Fruit fly (Drosophila melanogaster) whole organism, prepupa: ENCODE data around the gene Arfip.
A peak's percentile ranks its signal among the peaks of the same experiment; 100 is the strongest.

Experiments used
- Blimp-1 ChIP-seq: fragments of 200-800 bp; sonication (Bioruptor generic); optimal IDR thresholded peaks from 3 replicates; lab custom pipeline; 2017; ENCODE audit warnings: missing biosample characterization, missing genetic modification characterization, mild to moderate bottlenecking, moderate library complexity, missing genetic modification reagents
- CG10631 ChIP-seq: fragments of 200-800 bp; sonication (Bioruptor generic); optimal IDR thresholded peaks from 2 replicates; lab custom pipeline; 2016; ENCODE audit warnings: missing biosample characterization, missing genetic modification characterization
- CG11294 ChIP-seq: fragments of 200-800 bp; sonication (Bioruptor generic); IDR thresholded peaks from 2 replicates; pipeline ENCODE4 v1.3.6; 2022; ENCODE audit warnings: missing biosample characterization, missing genetic modification characterization
- CG16779 ChIP-seq: fragments of 200-800 bp; sonication (Bioruptor generic); optimal IDR thresholded peaks from 3 replicates; lab custom pipeline; 2017; ENCODE audit warnings: missing biosample characterization, mild to moderate bottlenecking, missing genetic modification characterization
- CG3032 ChIP-seq: fragments of 200-800 bp; optimal IDR thresholded peaks from 2 replicates; lab custom pipeline; 2019; ENCODE audit warnings: missing biosample characterization, mild to moderate bottlenecking, missing genetic modification characterization, moderate library complexity
- CG31627 ChIP-seq: fragments of 200-800 bp; sonication (Bioruptor generic); optimal IDR thresholded peaks from 3 replicates; lab custom pipeline; 2016; ENCODE audit warnings: missing biosample characterization, missing genetic modification characterization
- CG32006 ChIP-seq: fragments of 200-800 bp; sonication (Bioruptor generic); optimal IDR thresholded peaks from 3 replicates; lab custom pipeline; 2017; ENCODE audit warnings: missing biosample characterization, mild to moderate bottlenecking, missing genetic modification characterization
- CG34406 ChIP-seq: fragments of 200-800 bp; sonication (Bioruptor generic); optimal IDR thresholded peaks from 3 replicates; lab custom pipeline; 2016; ENCODE audit warnings: missing biosample characterization, missing genetic modification characterization
- CG4318 ChIP-seq: fragments of 200-800 bp; sonication (Bioruptor generic); optimal IDR thresholded peaks from 3 replicates; lab custom pipeline; 2017; ENCODE audit warnings: missing biosample characterization, mild to moderate bottlenecking, missing genetic modification characterization
- CG6163 ChIP-seq: fragments of 200-800 bp; sonication (Bioruptor generic); IDR thresholded peaks from 3 replicates; pipeline ENCODE4 v1.3.6; 2022; ENCODE audit warnings: missing biosample characterization, missing genetic modification characterization
- CG6276 ChIP-seq: fragments of 200-800 bp; sonication (Bioruptor generic); optimal IDR thresholded peaks from 2 replicates; lab custom pipeline; 2017; ENCODE audit warnings: missing biosample characterization, mild to moderate bottlenecking, missing genetic modification characterization
- CG6792 ChIP-seq: fragments of 200-800 bp; sonication (Bioruptor generic); optimal IDR thresholded peaks from 3 replicates; lab custom pipeline; 2016; ENCODE audit warnings: missing biosample characterization, missing genetic modification characterization
- CG6808 ChIP-seq: fragments of 200-800 bp; sonication (Bioruptor generic); optimal IDR thresholded peaks from 3 replicates; lab custom pipeline; 2017; ENCODE audit warnings: missing biosample characterization, missing genetic modification characterization, mild to moderate bottlenecking, moderate library complexity, missing genetic modification reagents
- CG7368 ChIP-seq: fragments of 200-800 bp; sonication (Bioruptor generic); optimal IDR thresholded peaks from 3 replicates; lab custom pipeline; 2016; ENCODE audit warnings: missing biosample characterization, missing genetic modification characterization
- CG8119 ChIP-seq: fragments of 200-800 bp; sonication (Bioruptor generic); IDR thresholded peaks from 3 replicates; pipeline ENCODE4 v1.3.6; 2022; ENCODE audit warnings: missing biosample characterization, missing genetic modification characterization
- CG8319 ChIP-seq: fragments of 200-800 bp; sonication (Bioruptor generic); optimal IDR thresholded peaks from 3 replicates; lab custom pipeline; 2016; ENCODE audit warnings: missing biosample characterization, missing genetic modification characterization
- CG9139 ChIP-seq: fragments of 200-800 bp; sonication (Bioruptor generic); optimal IDR thresholded peaks from 3 replicates; lab custom pipeline; 2017; ENCODE audit warnings: missing biosample characterization, mild to moderate bottlenecking, missing genetic modification characterization
- Eip75B ChIP-seq: fragments of 200-800 bp; sonication (Bioruptor generic); optimal IDR thresholded peaks from 3 replicates; lab custom pipeline; 2016; ENCODE audit warnings: missing biosample characterization, missing genetic modification characterization
- Eip78C ChIP-seq: fragments of 200-800 bp; sonication (Bioruptor generic); peaks from one replicate; lab custom pipeline; 2016; ENCODE audit warnings: missing biosample characterization, missing genetic modification characterization
- Eip93F ChIP-seq: fragments of 200-800 bp; sonication (Bioruptor generic); optimal IDR thresholded peaks from 2 replicates; lab custom pipeline; 2016; ENCODE audit warnings: missing biosample characterization, mild to moderate bottlenecking, missing genetic modification characterization
- Ets21C ChIP-seq: fragments of 200-800 bp; sonication (Bioruptor generic); optimal IDR thresholded peaks from 3 replicates; lab custom pipeline; 2016; ENCODE audit warnings: missing biosample characterization, missing genetic modification characterization
- Ets96B ChIP-seq: fragments of 200-800 bp; optimal IDR thresholded peaks from 2 replicates; lab custom pipeline; 2019; ENCODE audit warnings: missing biosample characterization, mild to moderate bottlenecking, missing genetic modification characterization, moderate library complexity
- Gug ChIP-seq: fragments of 200-800 bp; sonication (Bioruptor generic); IDR thresholded peaks from 2 replicates; pipeline ENCODE4 v1.3.6; 2022; ENCODE audit warnings: missing biosample characterization, missing genetic modification characterization
- Hr38 ChIP-seq: sonication (Bioruptor generic); optimal IDR thresholded peaks from 2 replicates; lab custom pipeline; 2016; ENCODE audit warnings: missing biosample characterization, missing genetic modification characterization
- Hr39 ChIP-seq: fragments of 200-800 bp; sonication (Bioruptor generic); optimal IDR thresholded peaks from 2 replicates; lab custom pipeline; 2016; ENCODE audit warnings: missing biosample characterization, missing genetic modification characterization
- Hr4 ChIP-seq: fragments of 200-800 bp; sonication (Bioruptor generic); optimal IDR thresholded peaks from 3 replicates; lab custom pipeline; 2016; ENCODE audit warnings: missing biosample characterization, missing genetic modification characterization
- Lpt ChIP-seq: fragments of 200-800 bp; sonication (Bioruptor generic); optimal IDR thresholded peaks from 3 replicates; lab custom pipeline; 2016; ENCODE audit warnings: missing biosample characterization, missing genetic modification characterization
- Met ChIP-seq: fragments of 200-800 bp; sonication (Bioruptor generic); optimal IDR thresholded peaks from 3 replicates; lab custom pipeline; 2016; ENCODE audit warnings: missing biosample characterization, missing genetic modification characterization
- OdsH ChIP-seq: fragments of 200-800 bp; sonication (Bioruptor generic); optimal IDR thresholded peaks from 3 replicates; lab custom pipeline; 2016; ENCODE audit warnings: missing biosample characterization, missing genetic modification characterization
- Smox ChIP-seq: fragments of 200-800 bp; sonication (Bioruptor generic); optimal IDR thresholded peaks from 3 replicates; lab custom pipeline; 2016; ENCODE audit warnings: missing biosample characterization, missing genetic modification characterization
- Sox102F ChIP-seq: fragments of 200-800 bp; sonication (Bioruptor generic); optimal IDR thresholded peaks from 2 replicates; lab custom pipeline; 2016; ENCODE audit warnings: missing biosample characterization, mild to moderate bottlenecking, missing genetic modification characterization
- Sox14 ChIP-seq: fragments of 200-800 bp; sonication (Bioruptor generic); optimal IDR thresholded peaks from 3 replicates; lab custom pipeline; 2016; ENCODE audit warnings: missing biosample characterization, missing genetic modification characterization
- Sox15 ChIP-seq: fragments of 200-800 bp; sonication (Bioruptor generic); optimal IDR thresholded peaks from 3 replicates; lab custom pipeline; 2016; ENCODE audit warnings: missing biosample characterization, missing genetic modification characterization
- acj6 ChIP-seq: fragments of 200-800 bp; sonication (Bioruptor generic); optimal IDR thresholded peaks from 3 replicates; lab custom pipeline; 2016; ENCODE audit warnings: missing biosample characterization, missing genetic modification characterization
- cyc ChIP-seq: fragments of 200-800 bp; sonication (Bioruptor generic); optimal IDR thresholded peaks from 3 replicates; lab custom pipeline; 2016; ENCODE audit warnings: missing biosample characterization, missing genetic modification characterization
- dac ChIP-seq: fragments of 200-800 bp; sonication (Bioruptor generic); optimal IDR thresholded peaks from 2 replicates; lab custom pipeline; 2017; ENCODE audit warnings: missing biosample characterization, mild to moderate bottlenecking, missing genetic modification characterization
- dsx ChIP-seq: fragments of 200-800 bp; optimal IDR thresholded peaks from 3 replicates; lab custom pipeline; 2019; ENCODE audit warnings: missing biosample characterization, mild to moderate bottlenecking, missing genetic modification characterization, moderate library complexity; ENCODE audit not compliant: poor library complexity, severe bottlenecking
- eg ChIP-seq: fragments of 200-800 bp; sonication (Bioruptor generic); IDR thresholded peaks from 3 replicates; pipeline ENCODE4 v1.3.6; 2022; ENCODE audit warnings: missing biosample characterization, missing genetic modification characterization
- fd59A ChIP-seq: fragments of 200-800 bp; sonication (Bioruptor generic); optimal IDR thresholded peaks from 2 replicates; lab custom pipeline; 2017; ENCODE audit warnings: missing biosample characterization, mild to moderate bottlenecking, missing genetic modification characterization, missing genetic modification reagents
- fd85E ChIP-seq: fragments of 200-800 bp; sonication (Bioruptor generic); optimal IDR thresholded peaks from 3 replicates; lab custom pipeline; 2016; ENCODE audit warnings: missing biosample characterization, missing genetic modification characterization
- lz ChIP-seq: fragments of 200-800 bp; sonication (Bioruptor generic); optimal IDR thresholded peaks from 3 replicates; lab custom pipeline; 2016; ENCODE audit warnings: missing biosample characterization, missing genetic modification characterization
- pdm3 ChIP-seq: fragments of 200-800 bp; sonication (Bioruptor generic); optimal IDR thresholded peaks from 3 replicates; lab custom pipeline; 2016; ENCODE audit warnings: missing biosample characterization, missing genetic modification characterization
- salr ChIP-seq, 2 experiments: fragments of 200-800 bp; sonication (Bioruptor generic); optimal IDR thresholded peaks; 3 replicates each; lab custom pipeline; 2016 to 2018; ENCODE audit warnings: missing biosample characterization in 2 of 2, missing genetic modification characterization in 2 of 2, mild to moderate bottlenecking in 1 of 2
- ss ChIP-seq, 2 experiments: fragments of 200-800 bp; sonication (Bioruptor generic); optimal IDR thresholded peaks; 2 replicates in 1 of 2; 3 replicates in 1 of 2; lab custom pipeline; 2017 to 2018; ENCODE audit warnings: mild to moderate bottlenecking in 2 of 2, missing biosample characterization in 2 of 2, missing genetic modification characterization in 2 of 2, moderate library complexity in 1 of 2
- svp ChIP-seq: fragments of 200-800 bp; sonication (Bioruptor generic); peaks from one replicate; lab custom pipeline; 2016; ENCODE audit warnings: missing biosample characterization, missing genetic modification characterization
- topi ChIP-seq: fragments of 200-800 bp; sonication (Bioruptor generic); optimal IDR thresholded peaks from 3 replicates; lab custom pipeline; 2016; ENCODE audit warnings: missing biosample characterization, missing genetic modification characterization

Gene Arfip

DNA sequence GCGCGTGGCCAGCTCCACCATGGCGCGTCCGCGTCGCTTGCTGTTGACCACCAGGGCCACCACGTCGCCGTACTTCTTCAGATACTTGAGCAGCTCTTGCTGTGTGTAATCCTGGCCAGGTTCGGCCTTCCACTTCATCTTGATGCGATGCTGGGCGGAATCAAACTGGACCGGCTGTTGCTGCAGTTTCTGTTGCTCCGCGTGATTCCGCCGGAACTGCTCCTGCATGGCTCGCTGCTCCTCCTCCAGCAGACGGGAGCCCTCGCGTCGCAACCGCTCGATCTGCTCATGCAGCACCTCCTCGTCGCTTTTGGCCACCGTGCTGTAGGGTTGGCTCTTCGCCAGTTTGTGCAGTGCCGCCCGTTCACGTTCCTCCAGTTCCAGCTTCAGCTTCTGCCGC lies 3.8 kb downstream of the Arfip start:
- TF ChIP-seq CG32006 (no peak), dac (GFP tag; lab: Kevin White, UChicago) (no peak), topi (GFP tag; lab: Kevin White, UChicago) (no peak), CG34406 (no peak), CG6808 (no peak), Ets21C (no peak), CG8319 (GFP tag; lab: Kevin White, UChicago) (no peak), fd59A (GFP tag; lab: Kevin White, UChicago) (no peak), CG4318 (GFP tag; lab: Kevin White, UChicago) (no peak), CG11294 (GFP tag; lab: Robert Waterston, UW) (no peak), Hr39 (no peak), acj6 (GFP tag; lab: Kevin White, UChicago) (no peak), cyc (no peak), CG6276 (GFP tag; lab: Kevin White, UChicago) (no peak), CG10631 (no peak)

- TF ChIP-seq CG31627 (GFP tag; lab: Kevin White, UChicago): no peak
- TF ChIP-seq Sox102F (GFP tag; lab: Kevin White, UChicago): no peak
- TF ChIP-seq CG6792: no peak
- TF ChIP-seq dac (GFP tag; lab: Kevin White, UChicago): no peak
- no peak for TF ChIP-seq eg
- TF ChIP-seq fd59A (GFP tag; lab: Kevin White, UChicago): no peak
- TF ChIP-seq CG8119: no peak
- TF ChIP-seq Ets21C: no peak
- TF ChIP-seq Hr4: no peak
- no peak for TF ChIP-seq lz (GFP tag; lab: Kevin White, UChicago)
- TF ChIP-seq cyc: no peak
- TF ChIP-seq Ets96B: no peak
- TF ChIP-seq CG34406: no peak
These were observed 4.4 kb downstream of the Arfip start, which contains the start of gene GCC88 for dm6 chr3R:11230392-11230791. GCC88 (minus strand) TSS chr3R:11230600.

DNA sequence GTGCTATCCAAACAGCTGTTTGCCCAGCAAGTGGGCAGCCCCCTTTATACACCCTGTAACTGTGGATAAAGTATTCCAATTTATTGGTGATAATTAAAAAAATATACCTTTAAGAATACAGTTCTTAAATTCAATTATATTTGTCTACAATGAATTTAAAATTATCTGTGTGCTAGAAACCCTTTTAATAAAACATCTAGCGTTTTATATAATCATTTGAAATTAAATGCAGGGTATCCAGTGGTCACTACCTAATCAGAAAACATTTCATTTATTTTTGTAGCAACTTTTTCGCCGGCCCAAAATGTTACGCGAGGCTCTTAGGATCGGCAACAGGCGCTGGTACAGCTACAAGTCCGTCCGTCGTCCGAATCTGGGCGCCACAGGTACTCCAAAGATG lies 8.3 kb downstream of the Arfip start, which contains the start of gene CG17726:
CG17726 (plus strand) TSS at position 267 of the 400 bp plus-strand sequence.
- TF ChIP-seq CG16779 (tag; lab: Kevin White, UChicago): no peak
- peak; percentile 87 for TF ChIP-seq Lpt (GFP tag; lab: Kevin White, UChicago)
- no peak for TF ChIP-seq CG8319 (GFP tag; lab: Kevin White, UChicago)
- TF ChIP-seq CG9139: peak; percentile 94
- TF ChIP-seq Met (GFP tag; lab: Kevin White, UChicago): peak; percentile 96
- TF ChIP-seq CG34406: peak; percentile 99
- TF ChIP-seq CG3032 (tag; lab: Kevin White, UChicago): peak; percentile 98
- TF ChIP-seq Eip78C (GFP tag; lab: Kevin White, UChicago): peak; percentile 99
- TF ChIP-seq acj6 (GFP tag; lab: Kevin White, UChicago): peak; percentile 97
- TF ChIP-seq Sox102F (GFP tag; lab: Kevin White, UChicago): peak; percentile 92
- peak; percentile 98 for TF ChIP-seq svp
- peak; percentile 94 for TF ChIP-seq CG32006
- TF ChIP-seq Blimp-1: peak; percentile 80
- peak; percentile 89 to 95 for TF ChIP-seq salr (GFP tag; optimal IDR thresholded peaks at IDR 0.05; lab: Kevin White, UChicago)
- TF ChIP-seq Gug (GFP tag; lab: Robert Waterston, UW): peak; percentile 96
- TF ChIP-seq dsx: peak; percentile 96
- peak; percentile 99 for TF ChIP-seq CG6163 (GFP tag; lab: Robert Waterston, UW)
- TF ChIP-seq cyc: peak; percentile 95
- TF ChIP-seq CG4318 (GFP tag; lab: Kevin White, UChicago): no peak
- peak; percentile 94 for TF ChIP-seq CG7368 (GFP tag; lab: Kevin White, UChicago)
- TF ChIP-seq Hr39: peak; percentile 95
- peak; percentile 97 for TF ChIP-seq pdm3 (GFP tag; lab: Kevin White, UChicago)
- peak; percentile 97 for TF ChIP-seq OdsH (GFP tag; lab: Kevin White, UChicago)
- no peak for TF ChIP-seq Hr4
- peak; percentile 97 for TF ChIP-seq Ets96B
- TF ChIP-seq Sox15 (GFP tag; lab: Kevin White, UChicago): peak; percentile 94
- TF ChIP-seq CG6276 (GFP tag; lab: Kevin White, UChicago): no peak
- no peak for TF ChIP-seq CG10631
- peak in 1 of 2 experiments; percentile 96 for TF ChIP-seq ss (GFP tag; optimal IDR thresholded peaks at IDR 0.05; lab: Kevin White, UChicago)
- TF ChIP-seq Eip93F (GFP tag; lab: Kevin White, UChicago): peak; percentile 76
- peak; percentile 97 for TF ChIP-seq Smox (GFP tag; lab: Kevin White, UChicago)
- peak; percentile 92 for TF ChIP-seq Ets21C
- TF ChIP-seq CG6808: peak; percentile 89
- TF ChIP-seq Sox14 (GFP tag; lab: Kevin White, UChicago): peak; percentile 97
- peak; percentile 96 for TF ChIP-seq Eip75B (GFP tag; lab: Kevin White, UChicago)
- no peak for TF ChIP-seq Hr38 (GFP tag; lab: Kevin White, UChicago)
- TF ChIP-seq eg: peak; percentile 99
- no peak for TF ChIP-seq fd85E (GFP tag; lab: Kevin White, UChicago)
- peak; percentile 97 for TF ChIP-seq lz (GFP tag; lab: Kevin White, UChicago)
